Worm (Caenorhabditis elegans) whole organism, late embryonic: ENCODE measurements around the gene srg-68.

Experiments used
- C08G9.2 ChIP-seq: sonication (generic microtip); optimal IDR thresholded peaks from 2 replicates; lab custom pipeline; 2016; ENCODE audit warnings: mild to moderate bottlenecking, missing genetic modification characterization, moderate library complexity, missing compliant biosample characterization
- C38D4.7 ChIP-seq: fragments of 200-800 bp; sonication (Bioruptor generic); optimal IDR thresholded peaks from 2 replicates; lab custom pipeline; 2018; ENCODE audit warnings: mild to moderate bottlenecking, missing genetic modification characterization, moderate library complexity, missing compliant biosample characterization
- F13H6.1 ChIP-seq: sonication (generic microtip); optimal IDR thresholded peaks from 2 replicates; lab custom pipeline; 2016; ENCODE audit warnings: missing genetic modification characterization, missing compliant biosample characterization
- K02D7.2 ChIP-seq: sonication (generic microtip); optimal IDR thresholded peaks from 2 replicates; lab custom pipeline; 2017; ENCODE audit warnings: mild to moderate bottlenecking, missing genetic modification characterization, missing compliant biosample characterization
- T23F11.4 ChIP-seq: fragments of 200-800 bp; sonication (Bioruptor generic); optimal IDR thresholded peaks from 2 replicates; lab custom pipeline; 2018; ENCODE audit warnings: mild to moderate bottlenecking, missing genetic modification characterization, missing compliant biosample characterization
- ahr-1 ChIP-seq: sonication (generic microtip); optimal IDR thresholded peaks from 2 replicates; lab custom pipeline; 2016; ENCODE audit warnings: missing genetic modification characterization, missing compliant biosample characterization
- ama-1 ChIP-seq: fragments of 150-350 bp; optimal IDR thresholded peaks from 2 replicates; lab custom pipeline; 2014
- ceh-14 ChIP-seq: sonication (generic microtip); optimal IDR thresholded peaks from 2 replicates; lab custom pipeline; 2016; ENCODE audit warnings: missing genotype, missing genetic modification characterization, missing compliant biosample characterization
- ceh-19 ChIP-seq: fragments of 200-800 bp; sonication (Bioruptor generic); optimal IDR thresholded peaks from 2 replicates; lab custom pipeline; 2018; ENCODE audit warnings: mild to moderate bottlenecking, missing genetic modification characterization, missing compliant biosample characterization
- ceh-24 ChIP-seq: sonication (generic microtip); optimal IDR thresholded peaks from 2 replicates; lab custom pipeline; 2016; ENCODE audit warnings: mild to moderate bottlenecking, missing genetic modification characterization, missing compliant biosample characterization
- ceh-30 ChIP-seq: fragments of 150-350 bp; optimal IDR thresholded peaks from 2 replicates; lab custom pipeline; 2014; ENCODE audit warnings: missing biosample characterization, missing genetic modification characterization
- ceh-34 ChIP-seq: sonication (generic microtip); optimal IDR thresholded peaks from 2 replicates; lab custom pipeline; 2016; ENCODE audit warnings: mild to moderate bottlenecking, missing genetic modification characterization, missing compliant biosample characterization
- ceh-45 ChIP-seq: fragments of 200-800 bp; sonication (Bioruptor generic); IDR thresholded peaks from 2 replicates; pipeline ENCODE4 v1.3.6; 2022; ENCODE audit warnings: missing genetic modification reagents, missing genetic modification characterization, missing compliant biosample characterization
- ceh-9 ChIP-seq: sonication (generic microtip); optimal IDR thresholded peaks from 2 replicates; lab custom pipeline; 2016; ENCODE audit warnings: mild to moderate bottlenecking, missing genetic modification characterization, inconsistent platforms, missing compliant biosample characterization
- dve-1 ChIP-seq: sonication (generic microtip); optimal IDR thresholded peaks from 2 replicates; lab custom pipeline; 2017; ENCODE audit warnings: antibody characterized with exemption, mild to moderate bottlenecking, missing genetic modification characterization, missing compliant biosample characterization
- elt-2 ChIP-seq: sonication (generic microtip); optimal IDR thresholded peaks from 2 replicates; lab custom pipeline; 2016; ENCODE audit warnings: missing genetic modification reagents, missing genetic modification characterization, missing compliant biosample characterization
- fkh-10 ChIP-seq: fragments of 150-350 bp; optimal IDR thresholded peaks from 2 replicates; lab custom pipeline; 2014; ENCODE audit warnings: missing biosample characterization, missing genetic modification reagents, missing genetic modification characterization
- fkh-6 ChIP-seq: sonication (generic microtip); optimal IDR thresholded peaks from 2 replicates; lab custom pipeline; 2016; ENCODE audit warnings: missing genetic modification characterization, missing compliant biosample characterization
- gmeb-2 ChIP-seq: sonication (generic microtip); optimal IDR thresholded peaks from 2 replicates; lab custom pipeline; 2016; ENCODE audit warnings: missing genetic modification characterization, inconsistent platforms, missing compliant biosample characterization
- hlh-13 ChIP-seq: fragments of 200-800 bp; sonication (Bioruptor generic); optimal IDR thresholded peaks from 2 replicates; lab custom pipeline; 2018; ENCODE audit warnings: mild to moderate bottlenecking, missing genetic modification characterization, missing compliant biosample characterization
- hlh-15 ChIP-seq: sonication (generic microtip); optimal IDR thresholded peaks from 2 replicates; lab custom pipeline; 2016; ENCODE audit warnings: missing genetic modification characterization, missing compliant biosample characterization
- lim-6 ChIP-seq: sonication (generic microtip); optimal IDR thresholded peaks from 2 replicates; lab custom pipeline; 2016; ENCODE audit warnings: missing genetic modification characterization, missing compliant biosample characterization
- lin-11 ChIP-seq: fragments of 200-800 bp; sonication (Bioruptor generic); optimal IDR thresholded peaks from 2 replicates; lab custom pipeline; 2018; ENCODE audit warnings: mild to moderate bottlenecking, missing genetic modification characterization, missing compliant biosample characterization
- madf-2 ChIP-seq: sonication (generic microtip); optimal IDR thresholded peaks from 2 replicates; lab custom pipeline; 2017; ENCODE audit warnings: missing genetic modification characterization, missing compliant biosample characterization
- mec-3 ChIP-seq: sonication (generic microtip); optimal IDR thresholded peaks from 2 replicates; lab custom pipeline; 2016; ENCODE audit warnings: borderline replicate concordance, missing genetic modification characterization, missing compliant biosample characterization
- nfya-1 ChIP-seq: sonication (generic microtip); optimal IDR thresholded peaks from 2 replicates; lab custom pipeline; 2017; ENCODE audit warnings: missing genetic modification characterization, mild to moderate bottlenecking, missing compliant biosample characterization, antibody characterized with exemption, moderate library complexity
- odd-2 ChIP-seq: sonication (generic microtip); optimal IDR thresholded peaks from 2 replicates; lab custom pipeline; 2017; ENCODE audit warnings: antibody characterized with exemption, mild to moderate bottlenecking, missing genetic modification characterization, missing compliant biosample characterization
- pag-3 ChIP-seq: sonication (generic microtip); optimal IDR thresholded peaks from 2 replicates; lab custom pipeline; 2016; ENCODE audit warnings: missing compliant biosample characterization, missing genetic modification characterization, borderline replicate concordance
- pat-9 ChIP-seq: fragments of 200-800 bp; sonication (Bioruptor generic); optimal IDR thresholded peaks from 2 replicates; lab custom pipeline; 2018; ENCODE audit warnings: mild to moderate bottlenecking, missing genetic modification characterization, moderate library complexity, missing compliant biosample characterization
- pha-2 ChIP-seq: sonication (generic microtip); optimal IDR thresholded peaks from 2 replicates; lab custom pipeline; 2017; ENCODE audit warnings: mild to moderate bottlenecking, missing genetic modification characterization, missing compliant biosample characterization
- pha-4 ChIP-seq: fragments of 150-350 bp; optimal IDR thresholded peaks from 2 replicates; lab custom pipeline; 2018; ENCODE audit warnings: missing biosample characterization, missing genetic modification reagents, missing genetic modification characterization
- pqm-1 ChIP-seq: sonication (generic microtip); optimal IDR thresholded peaks from 2 replicates; lab custom pipeline; 2016; ENCODE audit warnings: missing genetic modification characterization, missing compliant biosample characterization
- ref-2 ChIP-seq: sonication (generic microtip); optimal IDR thresholded peaks from 2 replicates; lab custom pipeline; 2016; ENCODE audit warnings: missing genetic modification characterization, missing compliant biosample characterization
- rnt-1 ChIP-seq: sonication (generic microtip); optimal IDR thresholded peaks from 2 replicates; lab custom pipeline; 2016; ENCODE audit warnings: missing genetic modification characterization, missing compliant biosample characterization
- sdc-2 ChIP-seq: sonication (generic microtip); optimal IDR thresholded peaks from 2 replicates; lab custom pipeline; 2016; ENCODE audit warnings: missing genotype, missing genetic modification characterization, missing compliant biosample characterization
- syd-9 ChIP-seq: sonication (generic microtip); optimal IDR thresholded peaks from 2 replicates; lab custom pipeline; 2016; ENCODE audit warnings: mild to moderate bottlenecking, missing genetic modification characterization, moderate library complexity, missing compliant biosample characterization
- ttx-3 ChIP-seq: sonication (generic microtip); optimal IDR thresholded peaks from 2 replicates; lab custom pipeline; 2016; ENCODE audit warnings: missing genetic modification reagents, missing genetic modification characterization, missing compliant biosample characterization
- unc-42 ChIP-seq: sonication (generic microtip); optimal IDR thresholded peaks from 2 replicates; lab custom pipeline; 2016; ENCODE audit warnings: missing genotype, missing genetic modification characterization, missing compliant biosample characterization
- unc-86 ChIP-seq: sonication (generic microtip); optimal IDR thresholded peaks from 2 replicates; lab custom pipeline; 2016; ENCODE audit warnings: missing genetic modification characterization, missing compliant biosample characterization
- zip-5 ChIP-seq: sonication (generic microtip); optimal IDR thresholded peaks from 2 replicates; lab custom pipeline; 2016; ENCODE audit warnings: missing genetic modification characterization, missing compliant biosample characterization

Gene srg-68

DNA sequence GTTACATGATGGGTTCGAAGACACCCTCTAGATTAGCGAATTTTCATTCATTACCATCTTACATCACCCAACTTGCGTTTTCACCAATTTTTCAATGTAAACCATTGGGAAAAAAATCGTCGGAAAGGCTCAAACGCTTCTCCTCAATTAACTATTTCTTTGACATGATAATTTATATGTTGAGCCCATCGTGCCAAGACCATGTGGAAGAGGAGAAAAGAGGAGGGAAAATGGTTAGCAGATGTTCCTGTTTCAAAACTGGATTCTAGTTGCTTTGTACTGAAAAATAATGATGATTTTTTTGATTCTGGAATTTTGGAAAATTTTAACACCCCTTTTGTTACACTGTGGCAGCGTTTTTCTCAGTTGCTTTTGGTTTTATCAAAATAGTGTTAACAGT is 21.2 kb downstream of the srg-68 start:
- TF ChIP-seq syd-9 (tag; lab: Kevin White, UChicago), result no peak
- TF ChIP-seq ttx-3, result no peak
- TF ChIP-seq fkh-6, result no peak
- no peak for TF ChIP-seq T23F11.4 (GFP tag; lab: Kevin White, UChicago)
- no peak for TF ChIP-seq ceh-34 (tag; lab: Kevin White, UChicago)
- no peak for TF ChIP-seq unc-86 (tag; lab: Kevin White, UChicago)
- TF ChIP-seq sdc-2 (tag; lab: Kevin White, UChicago), result no peak
- no peak for TF ChIP-seq dve-1 (tag; lab: Kevin White, UChicago)
- TF ChIP-seq fkh-10 (GFP tag; lab: Kevin White, UChicago), result no peak
- no peak for TF ChIP-seq lin-11 (tag; lab: Kevin White, UChicago)
- TF ChIP-seq ahr-1 (tag; lab: Kevin White, UChicago), result no peak
- no peak for TF ChIP-seq pat-9 (tag; lab: Kevin White, UChicago)

ce11 chrV:5442366-5442765 is 22.9 kb downstream of the srg-68 start:
- TF ChIP-seq K02D7.2 (tag; lab: Kevin White, UChicago) (no peak), madf-2 (tag; lab: Kevin White, UChicago) (no peak), unc-42 (tag; lab: Kevin White, UChicago) (no peak), pha-2 (tag; lab: Kevin White, UChicago) (no peak), lim-6 (no peak)

DNA sequence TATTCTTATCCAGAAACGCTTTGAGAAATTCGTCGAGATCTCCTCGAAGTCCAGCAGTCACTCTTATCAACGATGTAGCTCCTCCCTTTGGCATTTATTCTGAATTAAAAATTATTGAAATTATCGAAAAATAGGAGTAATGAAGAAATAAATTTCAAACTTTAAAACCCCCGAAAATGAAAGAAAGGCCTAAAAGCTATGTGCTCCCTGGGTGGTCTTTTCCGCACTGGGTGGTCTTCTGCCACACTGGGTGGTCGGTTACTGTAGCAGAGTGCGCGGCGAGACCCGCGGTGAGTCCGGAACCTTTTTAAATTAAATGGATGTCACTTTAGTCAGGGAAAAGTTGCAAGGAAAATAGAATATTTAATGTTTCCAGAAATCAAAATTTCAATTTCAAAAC is 26.2 kb downstream of the srg-68 start, which contains the start of gene snpc-1.3:
Gene snpc-1.3 (minus strand): TSS at position 101 of the 400 bp plus-strand sequence.
- TF ChIP-seq pag-3 (tag; lab: Kevin White, UChicago) (no peak), C08G9.2 (no peak), K02D7.2 (tag; lab: Kevin White, UChicago) (no peak), ceh-45 (no peak), ceh-19 (GFP tag; lab: Kevin White, UChicago) (no peak), pha-4 (tag; lab: Kevin White, UChicago) (no peak), unc-42 (tag; lab: Kevin White, UChicago) (no peak), hlh-15 (tag; lab: Kevin White, UChicago) (no peak), lim-6 (no peak), zip-5 (no peak), fkh-10 (GFP tag; lab: Kevin White, UChicago) (no peak), hlh-13 (GFP tag; lab: Kevin White, UChicago) (no peak)

DNA sequence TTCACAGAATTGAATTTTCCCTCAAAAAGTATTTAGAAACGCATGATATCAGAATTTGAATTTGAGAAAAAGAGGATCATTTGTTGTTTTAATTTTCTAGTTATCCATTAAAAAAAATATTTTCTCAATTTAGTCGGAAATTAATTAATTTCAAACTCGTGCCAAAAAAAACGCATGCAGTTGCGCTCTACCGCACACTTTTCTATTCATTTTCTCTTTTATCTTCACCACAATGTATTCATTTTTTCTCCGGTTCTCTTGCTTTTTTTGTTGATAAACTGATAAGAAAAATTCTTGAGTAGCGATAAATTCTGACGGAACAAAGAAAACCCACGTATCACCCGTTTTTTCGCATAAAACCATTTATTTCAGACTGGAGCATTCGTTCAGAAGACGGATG is 32.2 kb downstream of the srg-68 start, which contains the start of gene acl-6:
Gene acl-6 (plus strand): TSS at position 367 of the 400 bp plus-strand sequence.
- TF ChIP-seq pha-4 (tag; lab: Kevin White, UChicago), result no peak
- TF ChIP-seq ceh-24 (tag; lab: Kevin White, UChicago), result no peak
- TF ChIP-seq pqm-1 (tag; lab: Kevin White, UChicago), result peak; percentile 41
- no peak for TF ChIP-seq T23F11.4 (GFP tag; lab: Kevin White, UChicago)
- TF ChIP-seq K02D7.2 (tag; lab: Kevin White, UChicago), result no peak
- no peak for TF ChIP-seq ama-1 (lab: Kevin White, UChicago)
- peak; percentile 14 for TF ChIP-seq dve-1 (tag; lab: Kevin White, UChicago)
- no peak for TF ChIP-seq ceh-9 (tag; lab: Kevin White, UChicago)
- TF ChIP-seq ttx-3, result no peak
- TF ChIP-seq C38D4.7 (GFP tag; lab: Kevin White, UChicago), result no peak
- TF ChIP-seq pag-3 (tag; lab: Kevin White, UChicago), result no peak
- no peak for TF ChIP-seq rnt-1 (tag; lab: Kevin White, UChicago)
- TF ChIP-seq ref-2 (tag; lab: Kevin White, UChicago), result no peak
- peak; percentile 51 for TF ChIP-seq unc-42 (tag; lab: Kevin White, UChicago)
- TF ChIP-seq ceh-14 (tag; lab: Kevin White, UChicago), result peak; percentile 40
- no peak for TF ChIP-seq mec-3 (tag; lab: Kevin White, UChicago)
- no peak for TF ChIP-seq gmeb-2 (tag; lab: Kevin White, UChicago)
- TF ChIP-seq sdc-2 (tag; lab: Kevin White, UChicago), result no peak
- peak; percentile 96 for TF ChIP-seq elt-2 (tag; lab: Kevin White, UChicago)
- no peak for TF ChIP-seq F13H6.1 (tag; lab: Kevin White, UChicago)
- no peak for TF ChIP-seq nfya-1 (tag; lab: Kevin White, UChicago)
- TF ChIP-seq ceh-30 (tag; lab: Kevin White, UChicago), result no peak
- TF ChIP-seq odd-2, result no peak
